1 fruit fly cellular context compared by ENCODE assay signal in genomic region chr3L:9128700-9129582, dm6.
TF ChIP-seq lines count a peak whose summit lies in the region.

No protein-coding gene starts in this region.

TF ChIP-seq in whole organism, embryonic, 481 proteins besides CTCF, POLR2A, EP300 and RAD21 (continued from another document and continues in another):
- peak; percentile 39 for TF ChIP-seq CG13296 (GFP tag; optimal IDR thresholded peaks at IDR 0.05; lab: Kevin White, UChicago)
- TF ChIP-seq CG6254 (GFP tag; optimal IDR thresholded peaks at IDR 0.05; lab: Kevin White, UChicago) = peak; percentile 69
- peak; percentile 78 for TF ChIP-seq CG1602 (GFP tag; optimal IDR thresholded peaks at IDR 0.05; lab: Kevin White, UChicago)
- TF ChIP-seq Lpt (GFP tag; optimal IDR thresholded peaks at IDR 0.05; lab: Kevin White, UChicago) = no peak
- TF ChIP-seq CG3163 (GFP tag; optimal IDR thresholded peaks at IDR 0.05; lab: Kevin White, UChicago) = no peak
- peak; percentile 23 for TF ChIP-seq CG12942 (GFP tag; optimal IDR thresholded peaks at IDR 0.05; lab: Kevin White, UChicago)
- peak; percentile 10 for TF ChIP-seq CG12219 (GFP tag; optimal IDR thresholded peaks at IDR 0.05; lab: Kevin White, UChicago)
- no peak for TF ChIP-seq Fer2 (tag; optimal IDR thresholded peaks at IDR 0.05; lab: Kevin White, UChicago)
- peak; percentile 67 for TF ChIP-seq Deaf1 (tag; optimal IDR thresholded peaks at IDR 0.05; lab: Kevin White, UChicago)
- no peak for TF ChIP-seq usp (GFP tag; optimal IDR thresholded peaks at IDR 0.05; lab: Kevin White, UChicago)
- peak; percentile 44 for TF ChIP-seq Hmr (GFP tag; optimal IDR thresholded peaks at IDR 0.05; lab: Kevin White, UChicago)
- TF ChIP-seq ken (GFP tag; IDR thresholded peaks at IDR 0.05; lab: Robert Waterston, UW) = no peak
- peak; percentile 82 for TF ChIP-seq fd96Cb (tag; optimal IDR thresholded peaks at IDR 0.05; lab: Kevin White, UChicago)
- TF ChIP-seq CG8359 (GFP tag; optimal IDR thresholded peaks at IDR 0.05; lab: Kevin White, UChicago; ENCODE audit: borderline replicate concordance) = peak; percentile 38
- TF ChIP-seq pros (GFP tag; optimal IDR thresholded peaks at IDR 0.05; lab: Kevin White, UChicago) = peak; percentile 14
- TF ChIP-seq Ravus (GFP tag; IDR thresholded peaks at IDR 0.05; lab: Robert Waterston, UW) = no peak
- no peak for TF ChIP-seq GATAe (GFP tag; conservative IDR thresholded peaks at IDR 0.05; lab: Robert Waterston, UW)
- TF ChIP-seq scrt (GFP tag; optimal IDR thresholded peaks at IDR 0.05; lab: Kevin White, UChicago) = peak; percentile 15
- TF ChIP-seq sisA (GFP tag; IDR thresholded peaks at IDR 0.05; lab: Robert Waterston, UW) = peak; percentile 39
- peak; percentile 84 for TF ChIP-seq Ssrp (tag; optimal IDR thresholded peaks at IDR 0.05; lab: Kevin White, UChicago)
- peak; percentile 27 for TF ChIP-seq CG6813 (GFP tag; optimal IDR thresholded peaks at IDR 0.05; lab: Kevin White, UChicago)
- peak; percentile 19; the same call in 1 of the 2 replicates for TF ChIP-seq bbx (GFP tag; IDR thresholded peaks at IDR 0.05; lab: Robert Waterston, UW; ENCODE audit: partially characterized antibody)
- TF ChIP-seq nom (GFP tag; optimal IDR thresholded peaks at IDR 0.05; lab: Kevin White, UChicago) = no peak
- no peak for TF ChIP-seq HLHmδ (GFP tag; optimal IDR thresholded peaks at IDR 0.05; lab: Kevin White, UChicago)
- peak; percentile 62 for TF ChIP-seq Asciz (GFP tag; optimal IDR thresholded peaks at IDR 0.05; lab: Kevin White, UChicago)
- no peak for TF ChIP-seq ems (GFP tag; optimal IDR thresholded peaks at IDR 0.05; lab: Kevin White, UChicago)
- peak; percentile 18 for TF ChIP-seq CG1603 (tag; optimal IDR thresholded peaks at IDR 0.05; lab: Kevin White, UChicago)
- TF ChIP-seq CG2875 (GFP tag; optimal IDR thresholded peaks at IDR 0.05; lab: Kevin White, UChicago) = peak; percentile 73
- TF ChIP-seq az2 (GFP tag; optimal IDR thresholded peaks at IDR 0.05; lab: Kevin White, UChicago) = peak; percentile 83
- TF ChIP-seq Lhr (GFP tag; optimal IDR thresholded peaks at IDR 0.05; lab: Kevin White, UChicago) = peak; percentile 34
- TF ChIP-seq mld (GFP tag; IDR thresholded peaks at IDR 0.05; lab: Robert Waterston, UW; ENCODE audit: partially characterized antibody) = no peak
- TF ChIP-seq Lim3 (GFP tag; IDR thresholded peaks at IDR 0.05; lab: Robert Waterston, UW) = no peak
- TF ChIP-seq CG13775 (GFP tag; optimal IDR thresholded peaks at IDR 0.05; lab: Kevin White, UChicago) = peak; percentile 68
- TF ChIP-seq bcd (GFP tag; optimal IDR thresholded peaks at IDR 0.05; lab: Kevin White, UChicago) = peak; percentile 59
- TF ChIP-seq dati (GFP tag; IDR thresholded peaks at IDR 0.05; lab: Robert Waterston, UW) = no peak
- peak; percentile 47 for TF ChIP-seq CG15696 (tag; optimal IDR thresholded peaks at IDR 0.05; lab: Kevin White, UChicago)
- TF ChIP-seq CG9437 (GFP tag; optimal IDR thresholded peaks at IDR 0.05; lab: Kevin White, UChicago) = no peak
- TF ChIP-seq z (GFP tag; IDR thresholded peaks at IDR 0.05; lab: Robert Waterston, UW) = peak; percentile 84
- no peak for TF ChIP-seq tll (GFP tag; optimal IDR thresholded peaks at IDR 0.05; lab: Kevin White, UChicago)
- TF ChIP-seq ap (GFP tag; IDR thresholded peaks at IDR 0.05; lab: Robert Waterston, UW) = 0 out of 2 replicates have a peak, but pooled peaks have one; percentile 19
- peak in 1 of 2 experiments; percentile 74 for TF ChIP-seq dpn (GFP tag; optimal IDR thresholded peaks at IDR 0.05; lab: Kevin White, UChicago)
- TF ChIP-seq CG3281 (GFP tag; optimal IDR thresholded peaks at IDR 0.05; lab: Kevin White, UChicago) = peak; percentile 50
- peak in 1 of 2 experiments; percentile 43 for TF ChIP-seq insv (GFP tag; optimal IDR thresholded peaks at IDR 0.05; lab: Kevin White, UChicago)
- 0 out of 2 replicates have a peak, but pooled peaks have one; percentile 10 for TF ChIP-seq CG9932 (GFP tag; IDR thresholded peaks at IDR 0.05; lab: Robert Waterston, UW)
- TF ChIP-seq CG3407 (GFP tag; optimal IDR thresholded peaks at IDR 0.05; lab: Kevin White, UChicago) = peak; percentile 58
- TF ChIP-seq H2.0 (GFP tag; IDR thresholded peaks at IDR 0.05; lab: Robert Waterston, UW) = peak; percentile 26; the same call in 1 of the 2 replicates
- TF ChIP-seq Side (GFP tag; optimal IDR thresholded peaks at IDR 0.05; lab: Kevin White, UChicago) = no peak
- TF ChIP-seq CG13894 (tag; optimal IDR thresholded peaks at IDR 0.05; lab: Kevin White, UChicago) = no peak
- TF ChIP-seq gem (tag; optimal IDR thresholded peaks at IDR 0.05; lab: Kevin White, UChicago) = peak; percentile 89
- no peak for TF ChIP-seq disco-r (GFP tag; optimal IDR thresholded peaks at IDR 0.05; lab: Kevin White, UChicago)
- TF ChIP-seq CG11085 (GFP tag; IDR thresholded peaks at IDR 0.05; lab: Robert Waterston, UW) = no peak
- TF ChIP-seq Hr39 (optimal IDR thresholded peaks at IDR 0.05; lab: Kevin White, UChicago) = no peak
- TF ChIP-seq CG10654 (GFP tag; optimal IDR thresholded peaks at IDR 0.05; lab: Kevin White, UChicago) = peak; percentile 24
- TF ChIP-seq CG18476 (GFP tag; optimal IDR thresholded peaks at IDR 0.05; lab: Kevin White, UChicago) = peak; percentile 39
- TF ChIP-seq HLH3B (GFP tag; IDR thresholded peaks at IDR 0.05; lab: Robert Waterston, UW) = peak; percentile 44; the same call in 1 of the 2 replicates
- TF ChIP-seq knrl (GFP tag; IDR thresholded peaks at IDR 0.05; lab: Robert Waterston, UW; ENCODE audit: partially characterized antibody) = no peak
- peak; percentile 73 for TF ChIP-seq CG1529 (GFP tag; optimal IDR thresholded peaks at IDR 0.05; lab: Kevin White, UChicago)
- TF ChIP-seq CG33557 (GFP tag; optimal IDR thresholded peaks at IDR 0.05; lab: Kevin White, UChicago) = peak; percentile 41
- TF ChIP-seq dysf (GFP tag; IDR thresholded peaks at IDR 0.05; lab: Robert Waterston, UW) = peak; percentile 39; the same call in 1 of the 3 replicates
- peak in 1 of 3 experiments; percentile 26 for TF ChIP-seq Stat92E (GFP tag; optimal IDR thresholded peaks at IDR 0.05; lab: Kevin White, UChicago)
- peak; percentile 71 for TF ChIP-seq CG1832 (GFP tag; optimal IDR thresholded peaks at IDR 0.05; lab: Kevin White, UChicago)
- TF ChIP-seq CG9817 (tag; optimal IDR thresholded peaks at IDR 0.05; lab: Kevin White, UChicago) = no peak
- TF ChIP-seq CG10462 (GFP tag; optimal IDR thresholded peaks at IDR 0.05; lab: Kevin White, UChicago) = peak; percentile 63
- peak; percentile 13 for TF ChIP-seq Fer1 (GFP tag; optimal IDR thresholded peaks at IDR 0.05; lab: Kevin White, UChicago)
- no peak for TF ChIP-seq hkb (optimal IDR thresholded peaks at IDR 0.05; lab: Kevin White, UChicago)
- TF ChIP-seq hkb (GFP tag; IDR thresholded peaks at IDR 0.05; lab: Robert Waterston, UW) = peak; percentile 36; the same call in 1 of the 2 replicates
- no peak for TF ChIP-seq CG16779 (GFP tag; IDR thresholded peaks at IDR 0.05; lab: Robert Waterston, UW)
- no peak for TF ChIP-seq HmgZ (tag; optimal IDR thresholded peaks at IDR 0.05; lab: Kevin White, UChicago)
- no peak for TF ChIP-seq pnt (GFP tag; optimal IDR thresholded peaks at IDR 0.05; lab: Kevin White, UChicago)
- no peak for TF ChIP-seq Myb (GFP tag; optimal IDR thresholded peaks at IDR 0.05; lab: Kevin White, UChicago)
- no peak for TF ChIP-seq Dll (GFP tag; IDR thresholded peaks at IDR 0.05; lab: Robert Waterston, UW; ENCODE audit: partially characterized antibody)
- TF ChIP-seq PHDP (tag; optimal IDR thresholded peaks at IDR 0.05; lab: Kevin White, UChicago) = peak; percentile 77
- TF ChIP-seq E2f2 (GFP tag; IDR thresholded peaks at IDR 0.05; lab: Robert Waterston, UW) = peak; percentile 23; the same call in 1 of the 2 replicates
- TF ChIP-seq grau (tag; optimal IDR thresholded peaks at IDR 0.05; lab: Kevin White, UChicago) = peak; percentile 80
- peak; percentile 32 for TF ChIP-seq CG12104 (GFP tag; optimal IDR thresholded peaks at IDR 0.05; lab: Kevin White, UChicago)
- peak; percentile 52 for TF ChIP-seq CG15011 (GFP tag; optimal IDR thresholded peaks at IDR 0.05; lab: Kevin White, UChicago)
- TF ChIP-seq fd102C (GFP tag; optimal IDR thresholded peaks at IDR 0.05; lab: Kevin White, UChicago) = no peak
- peak; percentile 42 for TF ChIP-seq Chrac-16 (GFP tag; optimal IDR thresholded peaks at IDR 0.05; lab: Kevin White, UChicago)
- TF ChIP-seq CG1233 (GFP tag; optimal IDR thresholded peaks at IDR 0.05; lab: Kevin White, UChicago) = peak; percentile 51
- peak; percentile 66 for TF ChIP-seq CG17568 (GFP tag; optimal IDR thresholded peaks at IDR 0.05; lab: Kevin White, UChicago)
- TF ChIP-seq Hsf (GFP tag; optimal IDR thresholded peaks at IDR 0.05; lab: Kevin White, UChicago) = peak; percentile 41
- peak; percentile 84 for TF ChIP-seq CG31441 (GFP tag; IDR thresholded peaks at IDR 0.05; lab: Robert Waterston, UW)
- peak; percentile 24 for TF ChIP-seq CG12299 (tag; optimal IDR thresholded peaks at IDR 0.05; lab: Kevin White, UChicago)
- no peak for TF ChIP-seq D (optimal IDR thresholded peaks at IDR 0.05; lab: Kevin White, UChicago)
- peak; percentile 75 for TF ChIP-seq D (GFP tag; optimal IDR thresholded peaks at IDR 0.05; lab: Kevin White, UChicago)
- TF ChIP-seq lbe (GFP tag; optimal IDR thresholded peaks at IDR 0.05; lab: Kevin White, UChicago) = no peak
- TF ChIP-seq dmrt99B (tag; optimal IDR thresholded peaks at IDR 0.05; lab: Kevin White, UChicago) = peak; percentile 76
- TF ChIP-seq chn (GFP tag; optimal IDR thresholded peaks at IDR 0.05; lab: Kevin White, UChicago) = no peak
- TF ChIP-seq pita (GFP tag; optimal IDR thresholded peaks at IDR 0.05; lab: Kevin White, UChicago) = no peak
- no peak for TF ChIP-seq mam (GFP tag; optimal IDR thresholded peaks at IDR 0.05; lab: Kevin White, UChicago)
- TF ChIP-seq nerfin-2 (GFP tag; IDR thresholded peaks at IDR 0.05; lab: Robert Waterston, UW; ENCODE audit: partially characterized antibody) = no peak
- TF ChIP-seq CG4820 (GFP tag; optimal IDR thresholded peaks at IDR 0.05; lab: Kevin White, UChicago) = peak; percentile 32
- TF ChIP-seq twi (tag; optimal IDR thresholded peaks at IDR 0.05; lab: Kevin White, UChicago) = peak; percentile 54
- TF ChIP-seq MESR4 (GFP tag; optimal IDR thresholded peaks at IDR 0.05; lab: Kevin White, UChicago) = no peak
- TF ChIP-seq danr (GFP tag; IDR thresholded peaks at IDR 0.05; lab: Robert Waterston, UW) = no peak
- TF ChIP-seq CG17829 (tag; optimal IDR thresholded peaks at IDR 0.05; lab: Kevin White, UChicago) = peak; percentile 73
- TF ChIP-seq gsb (GFP tag; IDR thresholded peaks at IDR 0.05; lab: Robert Waterston, UW) = no peak
- TF ChIP-seq CG10147 (GFP tag; optimal IDR thresholded peaks at IDR 0.05; lab: Kevin White, UChicago) = peak; percentile 30
- no peak for TF ChIP-seq CG3995 (GFP tag; optimal IDR thresholded peaks at IDR 0.05; lab: Kevin White, UChicago)
- peak; percentile 6 for TF ChIP-seq CG11398 (GFP tag; optimal IDR thresholded peaks at IDR 0.05; lab: Kevin White, UChicago)
- peak; percentile 39; the same call in 2 of the 3 replicates for TF ChIP-seq tgo (GFP tag; IDR thresholded peaks at IDR 0.05; lab: Robert Waterston, UW)
- peak; percentile 10 for TF ChIP-seq CG17912 (GFP tag; optimal IDR thresholded peaks at IDR 0.05; lab: Kevin White, UChicago)
- peak; percentile 8 for TF ChIP-seq jing (GFP tag; optimal IDR thresholded peaks at IDR 0.05; lab: Kevin White, UChicago)
- TF ChIP-seq so (GFP tag; IDR thresholded peaks at IDR 0.05; lab: Robert Waterston, UW) = peak; percentile 39; the same call in 1 of the 3 replicates
- TF ChIP-seq CG12744 (GFP tag; optimal IDR thresholded peaks at IDR 0.05; lab: Kevin White, UChicago) = no peak
- no peak for TF ChIP-seq CG14014 (GFP tag; IDR thresholded peaks at IDR 0.05; lab: Robert Waterston, UW)
- TF ChIP-seq fru (optimal IDR thresholded peaks at IDR 0.05; lab: Kevin White, UChicago) = no peak
- no peak for TF ChIP-seq sc (optimal IDR thresholded peaks at IDR 0.05; lab: Kevin White, UChicago)
- TF ChIP-seq sc (GFP tag; optimal IDR thresholded peaks at IDR 0.05; lab: Kevin White, UChicago) = peak; percentile 76
- TF ChIP-seq fd64A (GFP tag; optimal IDR thresholded peaks at IDR 0.05; lab: Kevin White, UChicago) = no peak
- no peak for TF ChIP-seq CG31365 (tag; optimal IDR thresholded peaks at IDR 0.05; lab: Kevin White, UChicago)
- no peak for TF ChIP-seq CG10565 (GFP tag; optimal IDR thresholded peaks at IDR 0.05; lab: Kevin White, UChicago)
- TF ChIP-seq CG10543 (GFP tag; optimal IDR thresholded peaks at IDR 0.05; lab: Kevin White, UChicago) = no peak
- TF ChIP-seq ttk (GFP tag; IDR thresholded peaks at IDR 0.05; lab: Robert Waterston, UW) = no peak
- TF ChIP-seq toy (GFP tag; IDR thresholded peaks at IDR 0.05; lab: Robert Waterston, UW) = no peak
- TF ChIP-seq Vsx1 (GFP tag; optimal IDR thresholded peaks at IDR 0.05; lab: Kevin White, UChicago) = peak; percentile 60
- TF ChIP-seq zfh1 (GFP tag; IDR thresholded peaks at IDR 0.05; lab: Robert Waterston, UW) = no peak
- peak; percentile 85 for TF ChIP-seq row (GFP tag; IDR thresholded peaks at IDR 0.05; lab: Robert Waterston, UW)
- TF ChIP-seq lov (optimal IDR thresholded peaks at IDR 0.05; lab: Kevin White, UChicago) = no peak
- no peak for TF ChIP-seq lov (GFP tag; IDR thresholded peaks at IDR 0.05; lab: Robert Waterston, UW)
- TF ChIP-seq CG13287 (GFP tag; IDR thresholded peaks at IDR 0.05; lab: Robert Waterston, UW; ENCODE audit: partially characterized antibody) = no peak
- no peak for TF ChIP-seq da (GFP tag; optimal IDR thresholded peaks at IDR 0.05; lab: Kevin White, UChicago)
- TF ChIP-seq Sry-β (GFP tag; optimal IDR thresholded peaks at IDR 0.05; lab: Kevin White, UChicago) = no peak
- peak; percentile 75 for TF ChIP-seq CG15601 (tag; optimal IDR thresholded peaks at IDR 0.05; lab: Kevin White, UChicago)
- no peak for TF ChIP-seq B-H1 (GFP tag; IDR thresholded peaks at IDR 0.05; lab: Robert Waterston, UW)
- TF ChIP-seq ash1 (GFP tag; optimal IDR thresholded peaks at IDR 0.05; lab: Kevin White, UChicago) = no peak
- no peak for TF ChIP-seq Dad (GFP tag; optimal IDR thresholded peaks at IDR 0.05; lab: Kevin White, UChicago)
- TF ChIP-seq NC2β (GFP tag; optimal IDR thresholded peaks at IDR 0.05; lab: Kevin White, UChicago) = no peak
- TF ChIP-seq ci (GFP tag; IDR thresholded peaks at IDR 0.05; lab: Robert Waterston, UW) = 0 out of 3 replicates have a peak, but pooled peaks have one; percentile 28
- TF ChIP-seq Sox100B (GFP tag; optimal IDR thresholded peaks at IDR 0.05; lab: Kevin White, UChicago) = peak; percentile 84
- TF ChIP-seq corto (GFP tag; optimal IDR thresholded peaks at IDR 0.05; lab: Kevin White, UChicago) = no peak
- TF ChIP-seq CG8388 (GFP tag; optimal IDR thresholded peaks at IDR 0.05; lab: Kevin White, UChicago) = peak; percentile 72
- no peak for TF ChIP-seq gcm2 (GFP tag; optimal IDR thresholded peaks at IDR 0.05; lab: Kevin White, UChicago)
